Worm (Caenorhabditis elegans): ENCODE results near the gene C02H6.3.

Gene C02H6.3

ce11 chrV:7415780-7416428 lies 28.2 kb upstream of the C02H6.3 start, which contains the start of gene F18E3.13:
TSS of gene F18E3.13 (plus strand) at chrV:7416164.
- TF ChIP-seq dao-5 (tag; optimal IDR thresholded peaks at IDR 0.05) (no peak), him-1 (tag; optimal IDR thresholded peaks at IDR 0.05) (no peak), W03F9.2 (tag; optimal IDR thresholded peaks at IDR 0.05) (no peak)

- TF ChIP-seq W03F9.2 (tag; optimal IDR thresholded peaks at IDR 0.05) (no peak), him-1 (tag; optimal IDR thresholded peaks at IDR 0.05) (no peak), dao-5 (tag; optimal IDR thresholded peaks at IDR 0.05) (no peak)
These were observed 27.3 kb upstream of the C02H6.3 start, which contains the start of gene F18E3.12 for ce11 chrV:7414909-7415308. TSS of gene F18E3.12 (plus strand) at chrV:7414985.

- no peak for TF ChIP-seq dao-5 (tag; optimal IDR thresholded peaks at IDR 0.05)
- no peak for TF ChIP-seq W03F9.2 (tag; optimal IDR thresholded peaks at IDR 0.05)
- no peak for TF ChIP-seq him-1 (tag; optimal IDR thresholded peaks at IDR 0.05)
These were observed 25.6 kb upstream of the C02H6.3 start, which contains the start of gene F18E3.11 for ce11 chrV:7413107-7413774. TSS of gene F18E3.11 (plus strand) at chrV:7413482.

- TF ChIP-seq dao-5 (tag; optimal IDR thresholded peaks at IDR 0.05), result no peak
- no peak for TF ChIP-seq W03F9.2 (tag; optimal IDR thresholded peaks at IDR 0.05)
- no peak for TF ChIP-seq him-1 (tag; optimal IDR thresholded peaks at IDR 0.05)
These were observed 24.0 kb upstream of the C02H6.3 start, which contains the start of gene str-41 for ce11 chrV:7411695-7412094. TSS of gene str-41 (plus strand) at chrV:7411995.

- TF ChIP-seq dao-5 (tag; optimal IDR thresholded peaks at IDR 0.05), result no peak
- no peak for TF ChIP-seq W03F9.2 (tag; optimal IDR thresholded peaks at IDR 0.05)
- TF ChIP-seq him-1 (tag; optimal IDR thresholded peaks at IDR 0.05), result no peak
These were observed 21.9 kb upstream of the C02H6.3 start, which contains the start of gene R13D7.2 for ce11 chrV:7409599-7409998. TSS of gene R13D7.2 (plus strand) at chrV:7409899.

ce11 chrV:7408520-7408919 lies 20.9 kb upstream of the C02H6.3 start, which contains the start of gene srt-6:
TSS of gene srt-6 (minus strand) at chrV:7408814.
- no peak for TF ChIP-seq him-1 (tag; optimal IDR thresholded peaks at IDR 0.05)
- no peak for TF ChIP-seq W03F9.2 (tag; optimal IDR thresholded peaks at IDR 0.05)
- no peak for TF ChIP-seq dao-5 (tag; optimal IDR thresholded peaks at IDR 0.05)

- no peak for TF ChIP-seq him-1 (tag; optimal IDR thresholded peaks at IDR 0.05)
- no peak for TF ChIP-seq W03F9.2 (tag; optimal IDR thresholded peaks at IDR 0.05)
- TF ChIP-seq dao-5 (tag; optimal IDR thresholded peaks at IDR 0.05), result no peak
These were observed 15.8 kb upstream of the C02H6.3 start for ce11 chrV:7403501-7403900.

ce11 chrV:7402355-7402754 lies 14.7 kb upstream of the C02H6.3 start, which contains the start of gene srj-13:
TSS of gene srj-13 (plus strand) at chrV:7402655.
- TF ChIP-seq him-1 (tag; optimal IDR thresholded peaks at IDR 0.05) (no peak), W03F9.2 (tag; optimal IDR thresholded peaks at IDR 0.05) (no peak), dao-5 (tag; optimal IDR thresholded peaks at IDR 0.05) (no peak)

ce11 chrV:7400588-7400987 lies 12.9 kb upstream of the C02H6.3 start, which contains the start of gene srx-60:
TSS of gene srx-60 (plus strand) at chrV:7400888.
- TF ChIP-seq dao-5 (tag; optimal IDR thresholded peaks at IDR 0.05), result no peak
- TF ChIP-seq W03F9.2 (tag; optimal IDR thresholded peaks at IDR 0.05), result no peak
- no peak for TF ChIP-seq him-1 (tag; optimal IDR thresholded peaks at IDR 0.05)

ce11 chrV:7400095-7400494 lies 12.4 kb upstream of the C02H6.3 start, which contains the start of gene cnc-9:
TSS of gene cnc-9 (minus strand) at chrV:7400195.
- no peak for TF ChIP-seq dao-5 (tag; optimal IDR thresholded peaks at IDR 0.05)
- no peak for TF ChIP-seq him-1 (tag; optimal IDR thresholded peaks at IDR 0.05)
- no peak for TF ChIP-seq W03F9.2 (tag; optimal IDR thresholded peaks at IDR 0.05)

- TF ChIP-seq W03F9.2 (tag; optimal IDR thresholded peaks at IDR 0.05) (no peak), him-1 (tag; optimal IDR thresholded peaks at IDR 0.05) (no peak), dao-5 (tag; optimal IDR thresholded peaks at IDR 0.05) (no peak)
These were observed 11.5 kb upstream of the C02H6.3 start, which contains the start of gene gst-41 for ce11 chrV:7399202-7399601. TSS of gene gst-41 (minus strand) at chrV:7399302.

- TF ChIP-seq W03F9.2 (tag; optimal IDR thresholded peaks at IDR 0.05) (no peak), him-1 (tag; optimal IDR thresholded peaks at IDR 0.05) (no peak), dao-5 (tag; optimal IDR thresholded peaks at IDR 0.05) (no peak)
These were observed 7.7 kb upstream of the C02H6.3 start, which contains the start of gene srx-9 for ce11 chrV:7395359-7395758. TSS of gene srx-9 (minus strand) at chrV:7395459.

ce11 chrV:7391933-7392332 lies 4.3 kb upstream of the C02H6.3 start, which contains the start of gene fbxa-105:
TSS of gene fbxa-105 (minus strand) at chrV:7392029.
- TF ChIP-seq him-1 (tag; optimal IDR thresholded peaks at IDR 0.05) (no peak), W03F9.2 (tag; optimal IDR thresholded peaks at IDR 0.05) (no peak), dao-5 (tag; optimal IDR thresholded peaks at IDR 0.05) (no peak)

ce11 chrV:7389771-7390170 lies 2.1 kb upstream of the C02H6.3 start, which contains the start of gene C02H6.1:
TSS of gene C02H6.1 (minus strand) at chrV:7389871.
- TF ChIP-seq W03F9.2 (tag; optimal IDR thresholded peaks at IDR 0.05) (no peak), dao-5 (tag; optimal IDR thresholded peaks at IDR 0.05) (no peak), him-1 (tag; optimal IDR thresholded peaks at IDR 0.05) (no peak)

Data from whole organism, L4/young adult.